Worm (Caenorhabditis elegans) whole organism, L4 larva: ENCODE measurements around the gene ehbp-1.

Experiments
- F10B5.3 ChIP-seq: sonication (generic microtip); optimal IDR thresholded peaks from 2 replicates; lab custom pipeline; 2016; ENCODE audit warnings: mild to moderate bottlenecking, missing genetic modification characterization, missing compliant biosample characterization
- F26F4.8 ChIP-seq: fragments of 200-800 bp; sonication (Bioruptor generic); conservative IDR thresholded peaks from 2 replicates; pipeline ENCODE4 v1.3.6; 2022; ENCODE audit warnings: missing genetic modification characterization, missing compliant biosample characterization
- F44E2.7 ChIP-seq: fragments of 200-800 bp; sonication (Bioruptor generic); IDR thresholded peaks from 2 replicates; pipeline ENCODE4 v2.1.2; 2022; ENCODE audit warnings: missing genetic modification characterization, missing compliant biosample characterization
- F49E8.2 ChIP-seq: sonication (generic microtip); optimal IDR thresholded peaks from 2 replicates; lab custom pipeline; 2016; ENCODE audit warnings: missing compliant biosample characterization, mild to moderate bottlenecking, missing genetic modification characterization, borderline replicate concordance
- Y75B8A.6 ChIP-seq: fragments of 200-800 bp; sonication (Bioruptor generic); IDR thresholded peaks from 2 replicates; pipeline ENCODE4 v1.3.6; 2022; ENCODE audit warnings: missing genetic modification reagents, missing genetic modification characterization, missing compliant biosample characterization
- ZK337.2 ChIP-seq: fragments of 200-800 bp; sonication (Bioruptor generic); IDR thresholded peaks from 2 replicates; pipeline ENCODE4 v1.3.6; 2022; ENCODE audit warnings: missing genetic modification reagents, missing genetic modification characterization, missing compliant biosample characterization
- aha-1 ChIP-seq: fragments of 150-350 bp; peaks from one replicate; lab custom pipeline; 2014; ENCODE audit warnings: missing biosample characterization, missing genetic modification characterization
- ceh-44 ChIP-seq: fragments of 200-800 bp; sonication (Bioruptor generic); IDR thresholded peaks from 2 replicates; pipeline ENCODE4 v1.3.6; 2022; ENCODE audit warnings: missing genetic modification reagents, missing genetic modification characterization, missing compliant biosample characterization
- ceh-62 ChIP-seq: sonication (generic microtip); optimal IDR thresholded peaks from 2 replicates; lab custom pipeline; 2017; ENCODE audit warnings: missing biosample characterization, missing genetic modification characterization
- ceh-82 ChIP-seq: sonication (generic microtip); optimal IDR thresholded peaks from 2 replicates; lab custom pipeline; 2017; ENCODE audit warnings: missing biosample characterization, missing genetic modification characterization
- cey-2 ChIP-seq: sonication (generic microtip); optimal IDR thresholded peaks from 3 replicates; lab custom pipeline; 2017; ENCODE audit warnings: missing genetic modification characterization, mild to moderate bottlenecking, missing compliant biosample characterization, antibody characterized with exemption, borderline replicate concordance; ENCODE audit not compliant: insufficient read depth
- ctbp-1 ChIP-seq: fragments of 200-800 bp; sonication (Bioruptor generic); IDR thresholded peaks from 2 replicates; pipeline ENCODE4 v1.3.6; 2022; ENCODE audit warnings: missing genetic modification reagents, missing genetic modification characterization, missing compliant biosample characterization
- daf-12 ChIP-seq: fragments of 150-350 bp; optimal IDR thresholded peaks from 2 replicates; lab custom pipeline; 2014; ENCODE audit warnings: missing biosample characterization, missing genetic modification reagents, missing genetic modification characterization
- dmd-6 ChIP-seq: fragments of 200-800 bp; sonication (Bioruptor generic); IDR thresholded peaks from 2 replicates; pipeline ENCODE4 v1.3.6; 2022; ENCODE audit warnings: missing genetic modification reagents, missing genetic modification characterization, missing compliant biosample characterization
- dmd-8 ChIP-seq: fragments of 200-800 bp; sonication (Bioruptor generic); IDR thresholded peaks from 2 replicates; pipeline ENCODE4 v1.3.6; 2022; ENCODE audit warnings: missing genetic modification characterization, missing compliant biosample characterization
- dmd-9 ChIP-seq: fragments of 200-800 bp; sonication (Bioruptor generic); IDR thresholded peaks from 2 replicates; pipeline ENCODE4 v1.3.6; 2022; ENCODE audit warnings: missing genetic modification reagents, missing genetic modification characterization, missing compliant biosample characterization
- dpl-1 ChIP-seq: fragments of 150-350 bp; optimal IDR thresholded peaks from 2 replicates; lab custom pipeline; 2014; ENCODE audit warnings: missing biosample characterization, missing genetic modification reagents, missing genetic modification characterization
- gei-8 ChIP-seq: fragments of 200-800 bp; sonication (Bioruptor generic); optimal IDR thresholded peaks from 2 replicates; lab custom pipeline; 2018; ENCODE audit warnings: mild to moderate bottlenecking, missing genetic modification characterization, missing compliant biosample characterization
- hif-1 ChIP-seq, 2 experiments: sonication (generic microtip); optimal IDR thresholded peaks; 2 replicates each; lab custom pipeline; 2016 to 2017; ENCODE audit warnings: missing compliant biosample characterization in 2 of 2, missing genetic modification characterization in 2 of 2, missing genetic modification reagents in 2 of 2, missing genotype in 2 of 2, mild to moderate bottlenecking in 1 of 2
- hlh-30 ChIP-seq: sonication (generic microtip); optimal IDR thresholded peaks from 2 replicates; lab custom pipeline; 2017; ENCODE audit warnings: antibody characterized with exemption, mild to moderate bottlenecking, missing genetic modification characterization, missing compliant biosample characterization; ENCODE audit not compliant: insufficient read depth
- lim-7 ChIP-seq: fragments of 200-800 bp; sonication (Bioruptor generic); IDR thresholded peaks from 2 replicates; pipeline ENCODE4 v1.3.6; 2022; ENCODE audit warnings: missing genetic modification characterization, missing compliant biosample characterization
- lin-39 ChIP-seq: fragments of 150-350 bp; optimal IDR thresholded peaks from 2 replicates; lab custom pipeline; 2014; ENCODE audit warnings: missing biosample characterization, missing genetic modification reagents, missing genetic modification characterization
- mdl-1 ChIP-seq, 2 experiments: fragments of 150-350 bp in 1 of 2; sonication (generic microtip) in 1 of 2; optimal IDR thresholded peaks; 2 replicates each; lab custom pipeline; 2014 to 2017; ENCODE audit warnings: missing biosample characterization in 2 of 2, missing genetic modification characterization in 2 of 2
- mes-2 ChIP-seq: sonication (generic microtip); optimal IDR thresholded peaks from 2 replicates; lab custom pipeline; 2016; ENCODE audit warnings: missing genotype, mild to moderate bottlenecking, missing genetic modification characterization, missing compliant biosample characterization; ENCODE audit not compliant: poor library complexity, severe bottlenecking
- nhr-10 ChIP-seq: fragments of 150-350 bp; optimal IDR thresholded peaks from 2 replicates; lab custom pipeline; 2014; ENCODE audit warnings: missing biosample characterization, missing genetic modification characterization
- nhr-41 ChIP-seq: fragments of 200-800 bp; sonication (Bioruptor generic); IDR thresholded peaks from 2 replicates; pipeline ENCODE4 v1.3.6; 2022; ENCODE audit warnings: missing genetic modification reagents, missing genetic modification characterization, missing compliant biosample characterization
- nhr-42 ChIP-seq: fragments of 200-800 bp; sonication (Bioruptor generic); IDR thresholded peaks from 2 replicates; pipeline ENCODE4 v1.3.6; 2022; ENCODE audit warnings: missing genetic modification characterization, missing compliant biosample characterization
- unc-130 ChIP-seq: sonication (generic microtip); optimal IDR thresholded peaks from 2 replicates; lab custom pipeline; 2016; ENCODE audit warnings: missing genetic modification reagents, missing genetic modification characterization, missing compliant biosample characterization
- unc-62 ChIP-seq, 3 experiments: fragments of 150-350 bp in 1 of 3; sonication (generic microtip); optimal IDR thresholded peaks in 2 of 3; peaks in 1 of 3; 1 replicate in 1 of 3; 2 replicates in 2 of 3; lab custom pipeline; 2014 to 2017; ENCODE audit warnings: missing biosample characterization in 3 of 3, missing genetic modification characterization in 3 of 3, missing genetic modification reagents in 3 of 3, missing genotype in 1 of 3
- ztf-11 ChIP-seq: fragments of 150-350 bp; optimal IDR thresholded peaks from 2 replicates; lab custom pipeline; 2014; ENCODE audit warnings: missing biosample characterization, missing genetic modification characterization

Gene ehbp-1

DNA sequence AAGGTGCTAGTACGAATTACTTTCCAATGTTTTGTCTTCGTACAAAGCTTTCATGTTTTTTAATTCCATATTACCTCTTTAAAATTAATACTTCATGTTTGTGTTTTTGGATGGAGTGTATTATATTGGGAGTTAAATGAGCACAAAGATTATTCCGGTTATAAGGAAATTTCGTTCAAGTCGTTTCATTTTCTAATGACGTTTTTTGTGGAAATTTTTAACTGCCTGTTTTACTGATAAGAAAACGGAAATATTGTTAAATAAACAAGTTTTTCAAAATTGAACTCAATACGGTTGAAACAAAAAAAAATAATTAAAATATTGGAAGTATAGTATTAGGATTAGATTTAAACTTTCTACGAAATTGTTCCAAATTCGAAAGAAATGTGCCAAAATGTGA is 23.1 kb upstream of the ehbp-1 start (continued):
- TF ChIP-seq hlh-30 (tag; lab: Kevin White, UChicago): no peak
- TF ChIP-seq lin-39 (tag; lab: Kevin White, UChicago): no peak
- TF ChIP-seq dmd-8 (GFP tag; lab: Robert Waterston, UW): no peak
- TF ChIP-seq unc-62 (GFP tag; optimal IDR thresholded peaks at IDR 0.05 in 1 of 2; lab: Kevin White, UChicago): peak in 1 of 2 experiments; percentile 16
- no peak for TF ChIP-seq unc-62 (tag; optimal IDR thresholded peaks at IDR 0.05; lab: Kevin White, UChicago)
- TF ChIP-seq F26F4.8 (GFP tag; lab: Robert Waterston, UW): no peak

DNA sequence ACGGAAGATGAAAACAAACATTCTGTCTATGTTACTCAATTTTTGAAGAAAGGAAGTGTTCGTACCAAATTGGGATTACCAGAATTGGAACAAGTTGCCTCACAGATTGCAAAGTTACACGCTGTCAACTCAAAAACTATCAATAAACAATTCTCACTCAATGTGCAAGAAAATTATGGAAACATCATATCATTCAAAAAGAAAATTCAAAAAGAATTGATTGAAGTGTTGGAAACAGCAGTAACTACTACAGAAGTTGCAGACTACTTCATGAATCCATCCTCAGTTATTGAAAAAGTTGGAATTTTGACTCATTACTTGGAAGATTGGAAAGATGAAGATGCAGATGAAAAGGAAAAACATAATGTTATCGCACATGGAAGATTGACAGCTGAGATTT is 22.5 kb upstream of the ehbp-1 start:
- TF ChIP-seq nhr-42 (GFP tag; lab: Robert Waterston, UW) (no peak), aha-1 (tag; lab: Kevin White, UChicago) (peak; percentile 96), mes-2 (tag; lab: Kevin White, UChicago) (no peak)

DNA sequence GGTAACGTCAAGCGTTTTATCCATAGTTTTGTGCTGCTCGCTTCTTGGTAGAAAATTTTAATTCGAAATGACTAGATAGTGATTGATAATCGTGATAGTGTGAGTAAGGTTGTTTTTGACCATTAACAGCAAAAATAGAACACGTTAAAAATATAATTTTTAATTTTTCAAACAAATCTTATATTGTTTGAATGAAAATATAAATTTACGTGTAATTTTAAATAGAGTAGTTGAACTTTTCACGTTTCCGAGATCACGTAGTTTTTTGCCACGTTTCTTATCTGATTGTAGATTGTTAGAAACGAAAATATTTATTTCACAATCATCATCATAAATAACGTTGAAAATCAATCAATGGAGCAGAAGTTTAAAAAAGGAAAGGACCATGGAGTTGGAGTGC is 19.0 kb upstream of the ehbp-1 start, which contains the start of the genes C50F4.10 and pfk-1.2:
C50F4.10 (minus strand) TSS at position 101 of the 400 bp plus-strand sequence.
pfk-1.2 (plus strand) TSS at position 325 of the 400 bp plus-strand sequence.
- TF ChIP-seq aha-1 (tag; lab: Kevin White, UChicago) (no peak), cey-2 (no peak), ctbp-1 (GFP tag; lab: Robert Waterston, UW) (no peak), nhr-10 (no peak), nhr-42 (GFP tag; lab: Robert Waterston, UW) (no peak), ceh-82 (tag; lab: Kevin White, UChicago) (no peak), nhr-41 (GFP tag; lab: Robert Waterston, UW) (no peak), dmd-6 (GFP tag; lab: Robert Waterston, UW) (no peak), gei-8 (GFP tag; lab: Kevin White, UChicago) (no peak), daf-12 (tag; lab: Kevin White, UChicago) (no peak), ceh-44 (GFP tag; lab: Robert Waterston, UW) (no peak)

DNA sequence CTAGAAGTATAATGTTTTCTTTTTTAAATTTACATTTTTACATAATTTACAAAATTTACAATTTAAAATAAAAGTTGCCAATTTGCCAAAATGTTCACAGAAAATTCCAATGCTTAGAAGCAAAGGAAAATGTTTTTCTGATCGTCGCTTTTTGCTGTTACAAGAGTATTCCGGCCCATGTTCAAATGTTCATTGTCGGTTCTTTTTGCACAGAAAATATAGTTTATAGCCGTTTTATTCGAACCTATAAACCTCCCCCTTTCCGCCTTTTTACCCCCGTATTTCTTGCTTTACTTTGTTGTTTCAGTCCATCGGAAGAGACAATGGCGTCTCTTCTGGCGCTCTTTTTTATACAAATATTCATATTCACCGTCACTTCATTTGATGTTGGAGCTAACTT is 15.8 kb upstream of the ehbp-1 start, which contains the start of gene tag-329:
tag-329 (plus strand) TSS at position 301 of the 400 bp plus-strand sequence.
- TF ChIP-seq Y75B8A.6: no peak
- no peak for TF ChIP-seq lim-7 (GFP tag; lab: Robert Waterston, UW)
- no peak for TF ChIP-seq nhr-42 (GFP tag; lab: Robert Waterston, UW)

DNA sequence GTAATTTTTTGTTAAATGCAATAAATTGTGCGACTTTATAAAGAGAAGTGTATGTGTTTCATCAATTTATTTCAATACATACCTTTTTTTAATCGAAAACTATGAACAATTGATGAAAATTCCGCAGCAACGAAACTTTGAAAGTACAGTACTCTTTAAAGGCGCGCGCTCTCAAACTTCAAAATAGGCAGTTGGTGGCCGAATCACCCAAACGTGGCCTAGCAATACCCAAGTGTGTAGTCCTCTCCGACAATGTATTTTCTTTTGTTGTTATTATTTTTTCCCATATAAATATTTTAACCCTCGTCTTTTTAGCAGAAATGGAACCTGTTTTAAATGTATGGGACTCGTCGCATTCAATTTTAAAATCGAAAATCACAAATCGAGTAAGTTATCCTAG is 13.9 kb upstream of the ehbp-1 start, which contains the start of gene C50F4.4:
C50F4.4 (plus strand) TSS at position 267 of the 400 bp plus-strand sequence.
- no peak for TF ChIP-seq F44E2.7 (GFP tag; lab: Robert Waterston, UW)
- no peak for TF ChIP-seq ceh-62 (tag; lab: Kevin White, UChicago)
- TF ChIP-seq dpl-1 (GFP tag; lab: Kevin White, UChicago): peak; percentile 55
- TF ChIP-seq mes-2 (tag; lab: Kevin White, UChicago): peak; percentile 97
- no peak for TF ChIP-seq dmd-6 (GFP tag; lab: Robert Waterston, UW)
- peak; percentile 14 for TF ChIP-seq F49E8.2 (tag; lab: Kevin White, UChicago)
- TF ChIP-seq ztf-11 (tag; lab: Kevin White, UChicago): no peak
- TF ChIP-seq dmd-9 (GFP tag; lab: Robert Waterston, UW): peak; percentile 53; the same call in 1 of the 2 replicates
- peak; percentile 84 for TF ChIP-seq unc-130
- TF ChIP-seq mdl-1 (tag; optimal IDR thresholded peaks at IDR 0.05; lab: Kevin White, UChicago): no peak
- TF ChIP-seq ZK337.2: 0 out of 2 replicates have a peak, but pooled peaks have one; percentile 59
- TF ChIP-seq F10B5.3 (tag; lab: Kevin White, UChicago): no peak
- peak in 1 of 2 experiments; percentile 52 for TF ChIP-seq hif-1 (tag; optimal IDR thresholded peaks at IDR 0.05; lab: Kevin White, UChicago)
